Fruit fly (Drosophila melanogaster) whole organism, embryonic: ENCODE data around the gene CG10214.

ENCODE experiments used
- ATbp ChIP-seq: fragments of 200-800 bp; sonication (Bioruptor generic); optimal IDR thresholded peaks from 2 replicates; lab custom pipeline; 2017; ENCODE audit warnings: missing biosample characterization, mild to moderate bottlenecking, missing genetic modification characterization, missing genetic modification reagents
- Blimp-1 ChIP-seq: fragments of 200-800 bp; sonication (Bioruptor generic); optimal IDR thresholded peaks from 3 replicates; lab custom pipeline; 2018; ENCODE audit warnings: missing biosample characterization, missing genetic modification characterization, mild to moderate bottlenecking, moderate library complexity, missing genetic modification reagents
- CG10209 ChIP-seq: fragments of 200-800 bp; sonication (Bioruptor generic); optimal IDR thresholded peaks from 3 replicates; lab custom pipeline; 2017; ENCODE audit warnings: missing biosample characterization, mild to moderate bottlenecking, missing genetic modification characterization, missing genetic modification reagents
- CG12769 ChIP-seq: fragments of 200-800 bp; sonication (Bioruptor generic); optimal IDR thresholded peaks from 2 replicates; lab custom pipeline; 2019; ENCODE audit warnings: missing biosample characterization, mild to moderate bottlenecking, missing genetic modification characterization, moderate library complexity
- CG13287 ChIP-seq: fragments of 200-800 bp; sonication (Bioruptor generic); IDR thresholded peaks from 2 replicates; pipeline ENCODE4 v1.3.6; 2022; ENCODE audit warnings: missing biosample characterization, missing genetic modification characterization; ENCODE audit not compliant: partially characterized antibody
- CG14441 ChIP-seq: fragments of 200-800 bp; sonication (Bioruptor generic); IDR thresholded peaks from 2 replicates; pipeline ENCODE4 v1.3.6; 2022; ENCODE audit warnings: missing biosample characterization, missing genetic modification characterization
- CG15479 ChIP-seq: fragments of 200-800 bp; sonication (Bioruptor generic); optimal IDR thresholded peaks from 3 replicates; lab custom pipeline; 2019; ENCODE audit warnings: missing biosample characterization, mild to moderate bottlenecking, missing genetic modification characterization, moderate library complexity
- CG15696 ChIP-seq: fragments of 200-800 bp; sonication (Bioruptor generic); optimal IDR thresholded peaks from 2 replicates; lab custom pipeline; 2019; ENCODE audit warnings: missing biosample characterization, mild to moderate bottlenecking, missing genetic modification characterization, moderate library complexity
- CG1603 ChIP-seq: fragments of 200-800 bp; sonication (Bioruptor generic); optimal IDR thresholded peaks from 2 replicates; lab custom pipeline; 2019; ENCODE audit warnings: missing biosample characterization, mild to moderate bottlenecking, missing genetic modification characterization, moderate library complexity
- CG31365 ChIP-seq: fragments of 200-800 bp; sonication (Bioruptor generic); optimal IDR thresholded peaks from 2 replicates; lab custom pipeline; 2018; ENCODE audit warnings: missing biosample characterization, mild to moderate bottlenecking, missing genetic modification characterization
- CG33213 ChIP-seq: fragments of 200-800 bp; sonication (Bioruptor generic); optimal IDR thresholded peaks from 3 replicates; lab custom pipeline; 2016; ENCODE audit warnings: missing biosample characterization, missing genetic modification characterization
- CG3407 ChIP-seq: fragments of 200-800 bp; sonication (Bioruptor generic); optimal IDR thresholded peaks from 2 replicates; lab custom pipeline; 2018; ENCODE audit warnings: missing biosample characterization, mild to moderate bottlenecking, missing genetic modification characterization
- CG3838 ChIP-seq: fragments of 200-800 bp; sonication (Bioruptor generic); optimal IDR thresholded peaks from 3 replicates; lab custom pipeline; 2016; ENCODE audit warnings: missing biosample characterization, missing genetic modification characterization
- CG6813 ChIP-seq: fragments of 200-800 bp; sonication (Bioruptor generic); optimal IDR thresholded peaks from 2 replicates; lab custom pipeline; 2017; ENCODE audit warnings: missing biosample characterization, missing genetic modification characterization, mild to moderate bottlenecking, moderate library complexity, missing genetic modification reagents
- CG8359 ChIP-seq: fragments of 200-800 bp; sonication (Bioruptor generic); optimal IDR thresholded peaks from 2 replicates; lab custom pipeline; 2017; ENCODE audit warnings: missing biosample characterization, mild to moderate bottlenecking, missing genetic modification characterization, borderline replicate concordance
- Dip3 ChIP-seq: fragments of 200-800 bp; sonication (Bioruptor generic); optimal IDR thresholded peaks from 3 replicates; lab custom pipeline; 2016; ENCODE audit warnings: missing biosample characterization, missing genetic modification characterization
- HLH54F ChIP-seq: fragments of 200-800 bp; sonication (Bioruptor generic); optimal IDR thresholded peaks from 3 replicates; lab custom pipeline; 2016; ENCODE audit warnings: missing biosample characterization, missing genetic modification characterization
- Hr78 ChIP-seq, 2 experiments: fragments of 200-800 bp in 1 of 2; fragments of >200 bp in 1 of 2; sonication (Bioruptor generic) in 1 of 2; optimal IDR thresholded peaks; 2 replicates each; lab custom pipeline; 2017 to 2019; ENCODE audit warnings: missing biosample characterization in 2 of 2, missing genetic modification characterization in 2 of 2, mild to moderate bottlenecking in 1 of 2, moderate library complexity in 1 of 2
- MTF-1 ChIP-seq: fragments of 200-800 bp; sonication (Bioruptor generic); optimal IDR thresholded peaks from 2 replicates; lab custom pipeline; 2018; ENCODE audit warnings: missing biosample characterization, mild to moderate bottlenecking, missing genetic modification characterization, borderline replicate concordance
- Med ChIP-seq: fragments of 200-800 bp; sonication (Bioruptor generic); peaks from one replicate; lab custom pipeline; 2016; ENCODE audit warnings: missing biosample characterization, missing genetic modification characterization, mild to moderate bottlenecking, inconsistent platforms, moderate library complexity
- Mes4 ChIP-seq: fragments of 200-800 bp; sonication (Bioruptor generic); optimal IDR thresholded peaks from 2 replicates; lab custom pipeline; 2016; ENCODE audit warnings: missing biosample characterization, missing genetic modification characterization
- Myb ChIP-seq: fragments of 200-800 bp; sonication (Bioruptor generic); optimal IDR thresholded peaks from 2 replicates; lab custom pipeline; 2016; ENCODE audit warnings: missing biosample characterization, missing genetic modification characterization
- Optix ChIP-seq: fragments of 200-800 bp; sonication (Bioruptor generic); IDR thresholded peaks from 3 replicates; pipeline ENCODE4 v1.3.6; 2022; ENCODE audit warnings: missing biosample characterization, missing genetic modification characterization
- ac ChIP-seq: fragments of 200-800 bp; sonication (Bioruptor generic); optimal IDR thresholded peaks from 3 replicates; lab custom pipeline; 2017; ENCODE audit warnings: missing biosample characterization, mild to moderate bottlenecking, missing genetic modification characterization
- bowl ChIP-seq: fragments of 200-800 bp; sonication (Bioruptor generic); IDR thresholded peaks from 2 replicates; pipeline ENCODE4 v1.3.6; 2022; ENCODE audit warnings: missing biosample characterization, missing genetic modification characterization
- ci ChIP-seq: fragments of 200-800 bp; sonication (Bioruptor generic); IDR thresholded peaks from 3 replicates; pipeline ENCODE4 v1.3.6; 2022; ENCODE audit warnings: missing biosample characterization, missing genetic modification characterization
- dmrt11E ChIP-seq: fragments of 200-800 bp; sonication (Bioruptor generic); optimal IDR thresholded peaks from 3 replicates; lab custom pipeline; 2018; ENCODE audit warnings: missing biosample characterization, mild to moderate bottlenecking, missing genetic modification characterization, moderate library complexity
- fru ChIP-seq: fragments of >200 bp; optimal IDR thresholded peaks from 2 replicates; lab custom pipeline; 2017
- grn ChIP-seq: fragments of 200-800 bp; sonication (Bioruptor generic); optimal IDR thresholded peaks from 3 replicates; lab custom pipeline; 2017; ENCODE audit warnings: missing biosample characterization, missing genetic modification characterization
- nom ChIP-seq: fragments of 200-800 bp; sonication (Bioruptor generic); optimal IDR thresholded peaks from 2 replicates; lab custom pipeline; 2017; ENCODE audit warnings: missing biosample characterization, missing genetic modification characterization, mild to moderate bottlenecking, moderate library complexity, missing genetic modification reagents
- oc ChIP-seq: fragments of 200-800 bp; sonication (Bioruptor generic); optimal IDR thresholded peaks from 2 replicates; lab custom pipeline; 2018; ENCODE audit warnings: missing biosample characterization, mild to moderate bottlenecking, missing genetic modification characterization, moderate library complexity
- prd ChIP-seq, 3 experiments: fragments of >200 bp in 2 of 3; fragments of 200-800 bp in 1 of 3; sonication (Bioruptor generic) in 1 of 3; optimal IDR thresholded peaks in 2 of 3; IDR thresholded peaks in 1 of 3; 2 replicates in 2 of 3; 3 replicates in 1 of 3; pipeline versions ENCODE4 v1.3.6 to Lab custom; 2017 to 2022; ENCODE audit warnings: missing biosample characterization in 1 of 3, missing genetic modification characterization in 1 of 3
- run ChIP-seq: fragments of 200-800 bp; sonication (Bioruptor generic); optimal IDR thresholded peaks from 3 replicates; lab custom pipeline; 2018; ENCODE audit warnings: missing biosample characterization, mild to moderate bottlenecking, missing genetic modification characterization
- sens ChIP-seq: fragments of 200-800 bp; sonication (Bioruptor generic); peaks from one replicate; lab custom pipeline; 2016; ENCODE audit warnings: missing biosample characterization, missing genetic modification characterization
- tll ChIP-seq, 2 experiments: fragments of 200-800 bp in 1 of 2; fragments of >200 bp in 1 of 2; sonication (Bioruptor generic) in 1 of 2; optimal IDR thresholded peaks; 2 replicates each; lab custom pipeline; 2017 to 2019; ENCODE audit warnings: missing biosample characterization in 2 of 2, missing genetic modification characterization in 2 of 2, mild to moderate bottlenecking in 1 of 2, moderate library complexity in 1 of 2
- vnd ChIP-seq: fragments of 200-800 bp; sonication (Bioruptor generic); IDR thresholded peaks from 3 replicates; pipeline ENCODE4 v1.3.6; 2022; ENCODE audit warnings: missing biosample characterization, missing genetic modification characterization; ENCODE audit not compliant: partially characterized antibody
- vvl ChIP-seq: fragments of 200-800 bp; sonication (Bioruptor generic); IDR thresholded peaks from 2 replicates; pipeline ENCODE4 v1.3.6; 2022; ENCODE audit warnings: missing biosample characterization, missing genetic modification characterization

CG10214 gene

DNA sequence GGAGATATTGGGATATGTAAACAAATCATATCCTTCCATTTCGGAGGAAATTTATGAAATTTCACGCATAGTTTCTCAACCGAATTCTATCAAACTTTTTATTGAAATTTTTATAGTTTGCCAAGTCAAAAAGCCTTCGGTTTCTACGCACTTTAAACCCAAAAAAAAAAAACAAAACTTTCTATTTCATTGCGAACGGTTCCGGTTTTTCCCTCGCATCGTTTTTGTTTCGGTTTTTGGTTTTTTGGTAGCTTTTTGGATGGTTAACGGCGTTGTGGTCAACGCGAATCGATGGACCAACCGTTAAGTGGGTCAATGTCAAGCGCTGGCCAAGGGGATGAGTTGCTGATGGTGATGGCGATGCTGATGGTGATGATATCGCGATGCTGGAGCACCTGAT lies 26.3 kb downstream of the CG10214 start:
- TF ChIP-seq oc (tag; lab: Kevin White, UChicago) (peak; percentile 4), Hr78 (GFP tag; optimal IDR thresholded peaks at IDR 0.05; lab: Kevin White, UChicago) (no peak), vvl (GFP tag; lab: Robert Waterston, UW) (peak; percentile 50; the same call in 1 of the 2 replicates), CG14441 (GFP tag; lab: Robert Waterston, UW) (no peak), run (peak; percentile 12), CG12769 (tag; lab: Kevin White, UChicago) (peak; percentile 13), grn (GFP tag; lab: Kevin White, UChicago) (peak; percentile 33), Blimp-1 (GFP tag; lab: Kevin White, UChicago) (peak; percentile 91)

DNA sequence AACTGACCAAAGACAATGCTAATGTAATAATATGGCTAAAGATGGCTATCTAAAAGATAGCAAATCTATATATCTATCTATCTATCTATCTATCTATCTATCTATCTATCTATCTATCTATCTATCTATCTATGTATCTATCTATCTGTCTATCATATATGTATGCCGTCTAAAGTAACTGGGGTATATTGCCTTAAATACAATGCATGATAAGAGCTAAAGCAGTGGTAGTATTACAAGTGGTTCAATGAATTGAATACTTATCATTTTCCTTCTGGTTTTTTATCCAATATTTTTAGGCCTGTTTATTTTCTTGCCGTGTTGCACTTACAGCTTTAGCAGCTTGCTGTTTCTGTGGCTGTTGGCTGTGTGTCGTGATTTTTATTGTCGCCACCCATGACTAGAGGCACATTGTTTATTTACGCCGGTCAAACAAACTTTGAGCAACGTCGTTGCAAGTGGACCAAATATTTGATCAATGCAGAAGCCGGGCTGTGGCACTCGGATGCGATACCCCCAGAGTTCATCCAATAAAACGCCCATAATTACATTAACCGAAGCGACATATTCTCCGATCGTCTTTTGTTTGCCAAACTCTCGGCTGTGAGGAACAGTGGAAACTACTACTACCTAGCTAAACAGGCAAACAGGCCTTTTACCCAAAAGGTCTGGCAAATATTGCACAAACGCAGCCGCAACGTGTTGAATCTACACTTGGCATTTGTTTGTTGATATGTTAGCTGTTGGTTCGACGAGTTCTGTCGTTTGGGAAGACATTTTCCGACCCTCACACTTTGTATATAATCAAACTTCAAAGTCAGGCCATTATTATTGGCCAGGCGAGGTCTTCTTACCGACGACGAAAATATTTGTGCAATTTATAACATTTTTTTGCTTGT lies 29.4 kb downstream of the CG10214 start:
- no peak for TF ChIP-seq prd (optimal IDR thresholded peaks at IDR 0.05; lab: Kevin White, UChicago)
- 0 out of 3 replicates have a peak, but pooled peaks have one; percentile 14 for TF ChIP-seq prd (GFP tag; IDR thresholded peaks at IDR 0.05; lab: Robert Waterston, UW)
- no peak for TF ChIP-seq CG13287
- no peak for TF ChIP-seq fru
- TF ChIP-seq CG10209 (GFP tag; lab: Kevin White, UChicago) = peak; percentile 10
- 0 out of 3 replicates have a peak, but pooled peaks have one; percentile 29 for TF ChIP-seq Optix (GFP tag; lab: Robert Waterston, UW)
- TF ChIP-seq HLH54F (GFP tag; lab: Kevin White, UChicago) = no peak
- no peak for TF ChIP-seq vnd (GFP tag; lab: Robert Waterston, UW)
- no peak for TF ChIP-seq CG33213 (GFP tag; lab: Kevin White, UChicago)
- peak; percentile 77 for TF ChIP-seq sens (GFP tag; lab: Kevin White, UChicago)
- no peak for TF ChIP-seq Myb
- peak; percentile 57 for TF ChIP-seq Med (GFP tag; lab: Kevin White, UChicago)
- peak; percentile 9 for TF ChIP-seq ATbp
- no peak for TF ChIP-seq bowl
- TF ChIP-seq CG31365 = peak; percentile 10
- TF ChIP-seq CG15696 (tag; lab: Kevin White, UChicago) = peak; percentile 45
- no peak for TF ChIP-seq CG6813
- no peak for TF ChIP-seq Dip3
- peak; percentile 6 for TF ChIP-seq MTF-1
- peak; percentile 54 for TF ChIP-seq CG8359 (GFP tag; lab: Kevin White, UChicago)
- no peak for TF ChIP-seq dmrt11E
- peak in 1 of 2 experiments; percentile 74 for TF ChIP-seq tll (GFP tag; optimal IDR thresholded peaks at IDR 0.05; lab: Kevin White, UChicago)
- peak; percentile 4 for TF ChIP-seq CG15479 (GFP tag; lab: Kevin White, UChicago)
- peak; percentile 17 for TF ChIP-seq ac (GFP tag; lab: Kevin White, UChicago)
- TF ChIP-seq Mes4 (GFP tag; lab: Kevin White, UChicago) = no peak
- peak; percentile 3 for TF ChIP-seq CG1603 (tag; lab: Kevin White, UChicago)
- peak; percentile 5 for TF ChIP-seq nom
- TF ChIP-seq CG3407 (GFP tag; lab: Kevin White, UChicago) = peak; percentile 18
- no peak for TF ChIP-seq ci (GFP tag; lab: Robert Waterston, UW)
- no peak for TF ChIP-seq CG3838 (GFP tag; lab: Kevin White, UChicago)
